Fruit fly (Drosophila melanogaster): ENCODE results near the gene CG42526.

The CG42526 gene

DNA sequence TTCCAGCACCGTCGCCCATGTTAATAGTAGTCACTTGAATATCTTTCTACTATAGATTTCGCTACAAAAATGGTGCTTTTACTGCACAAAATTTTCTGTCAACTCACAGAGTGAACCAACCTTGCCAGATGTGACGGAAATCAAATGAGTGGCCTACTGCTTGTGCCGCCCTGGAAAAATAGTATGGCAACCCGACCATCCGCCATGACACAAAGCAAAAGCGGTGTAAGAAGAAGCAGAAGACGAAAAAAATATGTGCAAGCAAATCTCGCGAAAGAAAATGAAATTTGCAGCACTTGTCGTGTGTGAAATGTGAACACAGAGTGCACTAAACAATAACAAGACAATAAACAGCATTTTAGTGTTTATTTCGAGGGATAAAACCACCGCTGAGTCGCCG lies 41.6 kb upstream of the CG42526 start, which contains the start of the genes Uch-L5 and Jarid2 (continued):
- no peak for TF ChIP-seq fd64A (GFP tag; optimal IDR thresholded peaks at IDR 0.05)
- peak; percentile 45 for TF ChIP-seq Bgb (GFP tag; IDR thresholded peaks at IDR 0.05; ENCODE audit: partially characterized antibody)
- TF ChIP-seq CG6654 (GFP tag; optimal IDR thresholded peaks at IDR 0.05), result no peak
- peak; percentile 86 for TF ChIP-seq CG3847 (GFP tag; IDR thresholded peaks at IDR 0.05)
- peak; percentile 55 for TF ChIP-seq p53 (GFP tag; optimal IDR thresholded peaks at IDR 0.05)
- TF ChIP-seq wor (GFP tag; IDR thresholded peaks at IDR 0.05), result no peak
- TF ChIP-seq CG17361 (GFP tag; IDR thresholded peaks at IDR 0.05), result no peak
- TF ChIP-seq row (GFP tag; IDR thresholded peaks at IDR 0.05), result peak; percentile 37; the same call in 2 of the 3 replicates
- no peak for TF ChIP-seq CG2129 (GFP tag; IDR thresholded peaks at IDR 0.05; ENCODE audit: partially characterized antibody)
- TF ChIP-seq Atf-2 (GFP tag; optimal IDR thresholded peaks at IDR 0.05), result peak; percentile 9
- 0 out of 3 replicates have a peak, but pooled peaks have one; percentile 11 for TF ChIP-seq ase (GFP tag; IDR thresholded peaks at IDR 0.05)
- TF ChIP-seq Side (GFP tag; optimal IDR thresholded peaks at IDR 0.05), result peak; percentile 58
- peak; percentile 28 for TF ChIP-seq az2 (GFP tag; optimal IDR thresholded peaks at IDR 0.05)
- TF ChIP-seq Camta (GFP tag; optimal IDR thresholded peaks at IDR 0.05), result peak; percentile 55
- TF ChIP-seq prd (optimal IDR thresholded peaks at IDR 0.05), result no peak
- 0 out of 3 replicates have a peak, but pooled peaks have one; percentile 27 for TF ChIP-seq prd (GFP tag; IDR thresholded peaks at IDR 0.05)
- peak; percentile 24 for TF ChIP-seq Bdp1 (GFP tag; optimal IDR thresholded peaks at IDR 0.05)
- no peak for TF ChIP-seq seq (GFP tag; IDR thresholded peaks at IDR 0.05)
- peak; percentile 44 for TF ChIP-seq CG10543 (GFP tag; optimal IDR thresholded peaks at IDR 0.05)
- TF ChIP-seq CG11560 (tag; IDR thresholded peaks at IDR 0.05), result no peak
- peak; percentile 81 for TF ChIP-seq rib (GFP tag; IDR thresholded peaks at IDR 0.05)
- no peak for TF ChIP-seq CG10431 (GFP tag; optimal IDR thresholded peaks at IDR 0.05)
- 0 out of 2 replicates have a peak, but pooled peaks have one; percentile 17 for TF ChIP-seq unc-4 (GFP tag; IDR thresholded peaks at IDR 0.05; ENCODE audit: partially characterized antibody)
- TF ChIP-seq Max (GFP tag; optimal IDR thresholded peaks at IDR 0.05), result peak; percentile 52
- peak in 1 of 2 experiments; percentile 0 for TF ChIP-seq bsh (GFP tag; optimal IDR thresholded peaks at IDR 0.05)
- TF ChIP-seq Atf6 (GFP tag; IDR thresholded peaks at IDR 0.05), result no peak
- peak; percentile 25 for TF ChIP-seq CG9609 (GFP tag; optimal IDR thresholded peaks at IDR 0.05)
- TF ChIP-seq CG15479 (GFP tag; optimal IDR thresholded peaks at IDR 0.05), result peak; percentile 20
- no peak for TF ChIP-seq CG6272 (GFP tag; IDR thresholded peaks at IDR 0.05)
- TF ChIP-seq CG13123 (GFP tag; optimal IDR thresholded peaks at IDR 0.05), result peak; percentile 41
- TF ChIP-seq crp (GFP tag; optimal IDR thresholded peaks at IDR 0.05), result peak in 1 of 2 experiments; percentile 27
- TF ChIP-seq CG10267 (tag; optimal IDR thresholded peaks at IDR 0.05), result peak; percentile 71
- no peak for TF ChIP-seq CG10147 (GFP tag; optimal IDR thresholded peaks at IDR 0.05)
- peak; percentile 94 for TF ChIP-seq CHES-1-like (GFP tag; optimal IDR thresholded peaks at IDR 0.05)
- TF ChIP-seq maf-S (GFP tag; optimal IDR thresholded peaks at IDR 0.05), result peak; percentile 68
- no peak for TF ChIP-seq CG1792 (GFP tag; optimal IDR thresholded peaks at IDR 0.05)
- peak; percentile 94 for TF ChIP-seq Med (GFP tag)
- peak; percentile 41; the same call in 1 of the 4 replicates for TF ChIP-seq Gug (GFP tag; IDR thresholded peaks at IDR 0.05)
- TF ChIP-seq CG42726 (GFP tag; IDR thresholded peaks at IDR 0.05; ENCODE audit: partially characterized antibody), result peak; percentile 67
- peak; percentile 65 for TF ChIP-seq lab (GFP tag; optimal IDR thresholded peaks at IDR 0.05)
- TF ChIP-seq usp (GFP tag; optimal IDR thresholded peaks at IDR 0.05), result no peak
- TF ChIP-seq CG8388 (GFP tag; optimal IDR thresholded peaks at IDR 0.05), result no peak
- no peak for TF ChIP-seq CG10959 (GFP tag; IDR thresholded peaks at IDR 0.05)
- TF ChIP-seq sisA (GFP tag; IDR thresholded peaks at IDR 0.05), result peak; percentile 49
- TF ChIP-seq CG4854 (GFP tag; optimal IDR thresholded peaks at IDR 0.05), result peak; percentile 17
- TF ChIP-seq CG11696 (GFP tag; IDR thresholded peaks at IDR 0.05), result no peak
- TF ChIP-seq CG4617 (GFP tag; optimal IDR thresholded peaks at IDR 0.05; ENCODE audit: borderline replicate concordance), result peak; percentile 97
- TF ChIP-seq hbn (GFP tag; IDR thresholded peaks at IDR 0.05; ENCODE audit: partially characterized antibody), result no peak
- TF ChIP-seq kah (GFP tag; optimal IDR thresholded peaks at IDR 0.05), result no peak
- peak; percentile 41; the same call in 1 of the 2 replicates for TF ChIP-seq inv (GFP tag; IDR thresholded peaks at IDR 0.05; ENCODE audit: partially characterized antibody)
- TF ChIP-seq croc (GFP tag; conservative IDR thresholded peaks at IDR 0.05), result no peak
